Fruit fly (Drosophila melanogaster): ENCODE data around the gene CG14720.

DNA sequence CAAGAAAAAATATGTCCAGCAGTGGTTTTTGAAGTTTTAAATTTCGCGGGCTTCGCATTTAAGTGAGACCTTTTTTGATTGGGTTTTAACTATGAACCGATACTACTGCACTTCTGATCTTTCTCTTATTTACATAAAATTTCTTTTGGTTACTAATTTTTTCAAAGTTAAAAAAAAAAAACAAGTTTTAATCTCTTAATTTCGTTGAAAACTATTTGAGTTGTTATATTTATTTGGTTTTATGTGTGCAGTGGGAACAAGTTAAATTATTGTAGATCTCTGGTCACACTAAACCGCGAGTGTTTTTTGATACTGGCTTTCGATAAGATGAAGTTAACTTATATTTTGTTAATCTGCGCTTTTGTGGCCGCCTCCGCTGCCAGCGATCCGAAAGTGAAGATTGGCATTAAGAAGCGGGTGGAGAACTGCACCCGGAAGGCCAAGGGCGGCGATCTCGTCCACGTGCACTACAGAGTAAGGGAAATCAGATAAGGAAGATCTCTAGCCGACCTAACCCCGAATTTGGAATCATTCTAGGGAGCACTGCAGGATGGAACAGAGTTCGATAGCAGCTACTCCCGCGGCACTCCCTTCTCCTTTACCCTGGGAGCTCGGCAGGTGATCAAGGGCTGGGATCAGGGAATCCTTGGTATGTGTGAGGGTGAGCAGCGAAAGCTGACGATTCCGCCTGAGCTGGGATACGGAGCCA lies 37.4 kb upstream of the CG14720 start, which contains the start of gene CG14715:
- TF ChIP-seq OdsH (GFP tag; optimal IDR thresholded peaks at IDR 0.05) (no peak), CG11902 (GFP tag; optimal IDR thresholded peaks at IDR 0.05) (no peak), CG11762 (GFP tag; optimal IDR thresholded peaks at IDR 0.05; ENCODE audit: insufficient read depth) (no peak), dac (GFP tag; optimal IDR thresholded peaks at IDR 0.05) (no peak), dsx (GFP tag; optimal IDR thresholded peaks at IDR 0.05; ENCODE audit: poor library complexity, severe bottlenecking) (no peak), CG3032 (tag; optimal IDR thresholded peaks at IDR 0.05) (peak; percentile 22), Hr39 (GFP tag; optimal IDR thresholded peaks at IDR 0.05) (peak; percentile 57), CG3919 (GFP tag; optimal IDR thresholded peaks at IDR 0.05) (peak; percentile 19), CG10669 (GFP tag; optimal IDR thresholded peaks at IDR 0.05) (no peak), CG10631 (GFP tag; optimal IDR thresholded peaks at IDR 0.05) (peak; percentile 31)
